Worm (Caenorhabditis elegans): ENCODE data around the gene fbxc-55.

DNA sequence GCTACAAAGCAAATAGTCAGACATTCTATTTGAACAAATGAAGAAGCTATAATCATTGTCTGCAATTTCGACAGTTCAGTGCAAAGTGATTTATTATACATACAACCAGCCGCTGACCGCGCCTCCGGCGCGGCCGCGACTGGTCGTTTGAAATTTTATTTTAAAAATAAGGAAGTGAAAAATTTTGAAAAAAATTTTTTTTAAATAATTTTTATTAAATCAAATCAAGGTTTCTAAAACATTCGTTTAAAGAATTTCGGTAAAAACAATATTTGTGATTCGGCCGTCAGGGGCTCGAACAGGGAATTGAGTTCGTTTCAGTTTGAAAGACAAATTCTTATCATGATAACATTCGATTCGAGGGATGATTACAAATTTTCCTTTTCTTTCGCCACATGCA, 2.2 kb upstream of the fbxc-55 start, which contains the start of gene Y27F2A.10:
- TF ChIP-seq ceh-82 (tag; optimal IDR thresholded peaks at IDR 0.05): no peak
- TF ChIP-seq skn-1 (tag; optimal IDR thresholded peaks at IDR 0.05): no peak
- no peak for TF ChIP-seq nhr-12 (tag; optimal IDR thresholded peaks at IDR 0.05)
- TF ChIP-seq ceh-16 (tag; optimal IDR thresholded peaks at IDR 0.05): no peak
- no peak for TF ChIP-seq hmg-11 (tag; optimal IDR thresholded peaks at IDR 0.05)
- no peak for TF ChIP-seq unc-39 (tag; optimal IDR thresholded peaks at IDR 0.05)
- TF ChIP-seq aly-2 (tag; optimal IDR thresholded peaks at IDR 0.05): no peak
- no peak for TF ChIP-seq R02D3.7 (tag; optimal IDR thresholded peaks at IDR 0.05)
- TF ChIP-seq fos-1 (tag; optimal IDR thresholded peaks at IDR 0.05): no peak
- TF ChIP-seq ama-1 (optimal IDR thresholded peaks at IDR 0.05): no peak

Data from whole organism, L3 larva.